Fruit fly (Drosophila melanogaster) whole organism, prepupa: Measurements from ENCODE around the gene Eig71Ek.

Source experiments
- CG11762 ChIP-seq: fragments of 200-800 bp; sonication (Bioruptor generic); optimal IDR thresholded peaks from 3 replicates; lab custom pipeline; 2016; ENCODE audit warnings: missing biosample characterization, missing genetic modification characterization; ENCODE audit not compliant: insufficient read depth
- Ets96B ChIP-seq: fragments of 200-800 bp; optimal IDR thresholded peaks from 2 replicates; lab custom pipeline; 2019; ENCODE audit warnings: missing biosample characterization, mild to moderate bottlenecking, missing genetic modification characterization, moderate library complexity
- Lpt ChIP-seq: fragments of 200-800 bp; sonication (Bioruptor generic); optimal IDR thresholded peaks from 3 replicates; lab custom pipeline; 2016; ENCODE audit warnings: missing biosample characterization, missing genetic modification characterization
- Smox ChIP-seq: fragments of 200-800 bp; sonication (Bioruptor generic); optimal IDR thresholded peaks from 3 replicates; lab custom pipeline; 2016; ENCODE audit warnings: missing biosample characterization, missing genetic modification characterization
- achi ChIP-seq: fragments of 200-800 bp; sonication (Bioruptor generic); optimal IDR thresholded peaks from 3 replicates; lab custom pipeline; 2016; ENCODE audit warnings: missing biosample characterization, missing genetic modification characterization
- dac ChIP-seq: fragments of 200-800 bp; sonication (Bioruptor generic); optimal IDR thresholded peaks from 2 replicates; lab custom pipeline; 2017; ENCODE audit warnings: missing biosample characterization, mild to moderate bottlenecking, missing genetic modification characterization
- eg ChIP-seq: fragments of 200-800 bp; sonication (Bioruptor generic); IDR thresholded peaks from 3 replicates; pipeline ENCODE4 v1.3.6; 2022; ENCODE audit warnings: missing biosample characterization, missing genetic modification characterization
- spab ChIP-seq: fragments of 200-800 bp; sonication (Bioruptor generic); optimal IDR thresholded peaks from 2 replicates; lab custom pipeline; 2017; ENCODE audit warnings: missing biosample characterization, mild to moderate bottlenecking, missing genetic modification characterization, missing genetic modification reagents
- ss ChIP-seq, 2 experiments: fragments of 200-800 bp; sonication (Bioruptor generic); optimal IDR thresholded peaks; 2 replicates in 1 of 2; 3 replicates in 1 of 2; lab custom pipeline; 2017 to 2018; ENCODE audit warnings: mild to moderate bottlenecking in 2 of 2, missing biosample characterization in 2 of 2, missing genetic modification characterization in 2 of 2, moderate library complexity in 1 of 2

- TF ChIP-seq achi (GFP tag; lab: Kevin White, UChicago) (peak; percentile 97), Smox (GFP tag; lab: Kevin White, UChicago) (peak; percentile 94), CG11762 (GFP tag; lab: Kevin White, UChicago) (peak; percentile 95), Lpt (GFP tag; lab: Kevin White, UChicago) (peak; percentile 95), eg (GFP tag; lab: Robert Waterston, UW) (peak; percentile 91), Ets96B (tag; lab: Kevin White, UChicago) (peak; percentile 94), spab (GFP tag; lab: Kevin White, UChicago) (peak; percentile 89), ss (GFP tag; optimal IDR thresholded peaks at IDR 0.05; lab: Kevin White, UChicago) (peak; percentile 84 to 92), dac (GFP tag; lab: Kevin White, UChicago) (peak; percentile 72)
Measured at dm6 chr3L:15625676-15626414, 35.2 kb upstream of the Eig71Ek start.
